Fruit fly (Drosophila melanogaster) whole organism, embryonic: ENCODE measurements around the gene CG13062.

ENCODE experiments used
- Adf1 ChIP-seq: fragments of 200-800 bp; sonication (Bioruptor generic); IDR thresholded peaks from 2 replicates; pipeline ENCODE4 v1.3.6; 2022; ENCODE audit warnings: missing biosample characterization, missing genetic modification characterization
- Antp ChIP-seq: fragments of 200-800 bp; sonication (Bioruptor generic); optimal IDR thresholded peaks from 3 replicates; lab custom pipeline; 2016; ENCODE audit warnings: missing biosample characterization, missing genetic modification characterization
- Asciz ChIP-seq: fragments of 200-800 bp; sonication (Bioruptor generic); optimal IDR thresholded peaks from 2 replicates; lab custom pipeline; 2017; ENCODE audit warnings: missing biosample characterization, mild to moderate bottlenecking, missing genetic modification characterization, missing genetic modification reagents
- Blimp-1 ChIP-seq: fragments of 200-800 bp; sonication (Bioruptor generic); optimal IDR thresholded peaks from 3 replicates; lab custom pipeline; 2018; ENCODE audit warnings: missing biosample characterization, missing genetic modification characterization, mild to moderate bottlenecking, moderate library complexity, missing genetic modification reagents
- BtbVII ChIP-seq: fragments of 200-800 bp; sonication (Bioruptor generic); optimal IDR thresholded peaks from 3 replicates; lab custom pipeline; 2017; ENCODE audit warnings: missing biosample characterization, mild to moderate bottlenecking, missing genetic modification characterization
- CG10147 ChIP-seq: fragments of 200-800 bp; sonication (Bioruptor generic); optimal IDR thresholded peaks from 2 replicates; lab custom pipeline; 2019; ENCODE audit warnings: missing biosample characterization, mild to moderate bottlenecking, missing genetic modification characterization, moderate library complexity
- CG11696 ChIP-seq: fragments of 200-800 bp; sonication (Bioruptor generic); IDR thresholded peaks from 2 replicates; pipeline ENCODE4 v1.3.6; 2022; ENCODE audit warnings: missing biosample characterization, missing genetic modification characterization
- CG14710 ChIP-seq: fragments of 200-800 bp; sonication (Bioruptor generic); optimal IDR thresholded peaks from 3 replicates; lab custom pipeline; 2019; ENCODE audit warnings: missing biosample characterization, mild to moderate bottlenecking, missing genetic modification characterization, moderate library complexity
- CG16863 ChIP-seq: fragments of 200-800 bp; sonication (Bioruptor generic); optimal IDR thresholded peaks from 3 replicates; lab custom pipeline; 2016; ENCODE audit warnings: missing biosample characterization, missing genetic modification characterization
- CG17361 ChIP-seq: fragments of 200-800 bp; sonication (Bioruptor generic); IDR thresholded peaks from 3 replicates; pipeline ENCODE4 v1.3.6; 2022; ENCODE audit warnings: missing biosample characterization, missing genetic modification characterization
- CG1792 ChIP-seq: fragments of 200-800 bp; sonication (Bioruptor generic); optimal IDR thresholded peaks from 2 replicates; lab custom pipeline; 2016; ENCODE audit warnings: missing biosample characterization, missing genetic modification characterization
- CG18619 ChIP-seq: fragments of 200-800 bp; sonication (Bioruptor generic); optimal IDR thresholded peaks from 3 replicates; lab custom pipeline; 2017; ENCODE audit warnings: missing biosample characterization, mild to moderate bottlenecking, missing genetic modification characterization
- CG18764 ChIP-seq: fragments of 200-800 bp; sonication (Bioruptor generic); optimal IDR thresholded peaks from 3 replicates; lab custom pipeline; 2016; ENCODE audit warnings: missing biosample characterization, missing genetic modification characterization
- CG2712 ChIP-seq: fragments of 200-800 bp; optimal IDR thresholded peaks from 3 replicates; lab custom pipeline; 2019; ENCODE audit warnings: missing biosample characterization, mild to moderate bottlenecking, missing genetic modification characterization, moderate library complexity
- CG30020 ChIP-seq: fragments of 200-800 bp; optimal IDR thresholded peaks from 2 replicates; lab custom pipeline; 2019; ENCODE audit warnings: missing biosample characterization, mild to moderate bottlenecking, missing genetic modification characterization, moderate library complexity
- CG3726 ChIP-seq: fragments of 200-800 bp; sonication (Bioruptor generic); IDR thresholded peaks from 3 replicates; pipeline ENCODE4, ENCODE4 v1.3.6; 2022; ENCODE audit warnings: missing biosample characterization, missing genetic modification characterization
- CG4282 ChIP-seq: fragments of 200-800 bp; sonication (Bioruptor generic); optimal IDR thresholded peaks from 2 replicates; lab custom pipeline; 2016; ENCODE audit warnings: missing biosample characterization, missing genetic modification characterization
- CG4424 ChIP-seq: fragments of 200-800 bp; sonication (Bioruptor generic); optimal IDR thresholded peaks from 3 replicates; lab custom pipeline; 2016; ENCODE audit warnings: missing biosample characterization, missing genetic modification characterization
- CG6791 ChIP-seq: fragments of 200-800 bp; sonication (Bioruptor generic); IDR thresholded peaks from 3 replicates; pipeline ENCODE4 v1.3.6; 2022; ENCODE audit warnings: missing biosample characterization, missing genetic modification characterization; ENCODE audit not compliant: partially characterized antibody
- CG7745 ChIP-seq: fragments of 200-800 bp; sonication (Bioruptor generic); optimal IDR thresholded peaks from 2 replicates; lab custom pipeline; 2018; ENCODE audit warnings: missing biosample characterization, mild to moderate bottlenecking, missing genetic modification characterization, moderate library complexity
- CG8290 ChIP-seq, 3 experiments: fragments of 200-800 bp; sonication (Bioruptor generic); optimal IDR thresholded peaks; 2 replicates each; lab custom pipeline; 2016 to 2019; ENCODE audit warnings: missing biosample characterization in 3 of 3, missing genetic modification characterization in 3 of 3, mild to moderate bottlenecking in 2 of 3, moderate library complexity in 1 of 3
- CG9609 ChIP-seq: fragments of 200-800 bp; sonication (Bioruptor generic); optimal IDR thresholded peaks from 3 replicates; lab custom pipeline; 2016; ENCODE audit warnings: missing biosample characterization, missing genetic modification characterization
- CG9727 ChIP-seq: fragments of 200-800 bp; sonication (Bioruptor generic); optimal IDR thresholded peaks from 3 replicates; lab custom pipeline; 2017; ENCODE audit warnings: missing biosample characterization, mild to moderate bottlenecking, missing genetic modification characterization
- CHES-1-like ChIP-seq: fragments of 200-800 bp; sonication (Bioruptor generic); optimal IDR thresholded peaks from 2 replicates; lab custom pipeline; 2016; ENCODE audit warnings: missing biosample characterization, missing genetic modification characterization
- D19A ChIP-seq: fragments of 200-800 bp; optimal IDR thresholded peaks from 3 replicates; lab custom pipeline; 2019; ENCODE audit warnings: missing biosample characterization, mild to moderate bottlenecking, missing genetic modification characterization, moderate library complexity
- Fer1 ChIP-seq: fragments of 200-800 bp; sonication (Bioruptor generic); optimal IDR thresholded peaks from 2 replicates; lab custom pipeline; 2017; ENCODE audit warnings: missing biosample characterization, mild to moderate bottlenecking, missing genetic modification characterization
- GATAe ChIP-seq: fragments of 200-800 bp; sonication (Bioruptor generic); conservative IDR thresholded peaks from 2 replicates; pipeline ENCODE4 v1.3.6; 2022; ENCODE audit warnings: missing biosample characterization, missing genetic modification characterization
- Hmr ChIP-seq: fragments of 200-800 bp; sonication (Bioruptor generic); optimal IDR thresholded peaks from 3 replicates; lab custom pipeline; 2017; ENCODE audit warnings: mild to moderate bottlenecking, missing biosample characterization, missing genetic modification reagents, missing genetic modification characterization
- Jarid2 ChIP-seq: fragments of 200-800 bp; sonication (Bioruptor generic); optimal IDR thresholded peaks from 3 replicates; lab custom pipeline; 2017; ENCODE audit warnings: mild to moderate bottlenecking, missing biosample characterization, missing genetic modification reagents, missing genetic modification characterization
- NC2α ChIP-seq: fragments of 200-800 bp; sonication (Bioruptor generic); optimal IDR thresholded peaks from 2 replicates; lab custom pipeline; 2016; ENCODE audit warnings: missing biosample characterization, missing genetic modification characterization
- Ptx1 ChIP-seq: fragments of 200-800 bp; sonication (Bioruptor generic); IDR thresholded peaks from 2 replicates; pipeline ENCODE4 v1.3.6; 2022; ENCODE audit warnings: missing biosample characterization, missing genetic modification characterization
- Rx ChIP-seq: fragments of 200-800 bp; sonication (Bioruptor generic); IDR thresholded peaks from 2 replicates; pipeline ENCODE4 v1.3.6; 2022; ENCODE audit warnings: missing biosample characterization, missing genetic modification characterization
- Sox102F ChIP-seq: fragments of 200-800 bp; sonication (Bioruptor generic); optimal IDR thresholded peaks from 2 replicates; lab custom pipeline; 2018; ENCODE audit warnings: missing biosample characterization, mild to moderate bottlenecking, missing genetic modification characterization, moderate library complexity
- Sry-β ChIP-seq: fragments of 200-800 bp; sonication (Bioruptor generic); optimal IDR thresholded peaks from 2 replicates; lab custom pipeline; 2018; ENCODE audit warnings: missing biosample characterization, mild to moderate bottlenecking, missing genetic modification characterization, moderate library complexity
- amos ChIP-seq: fragments of 200-800 bp; sonication (Bioruptor generic); IDR thresholded peaks from 2 replicates; pipeline ENCODE4 v1.3.6; 2022; ENCODE audit warnings: missing biosample characterization, missing genetic modification characterization; ENCODE audit not compliant: partially characterized antibody
- bigmax ChIP-seq: fragments of 200-800 bp; sonication (Bioruptor generic); optimal IDR thresholded peaks from 2 replicates; lab custom pipeline; 2018; ENCODE audit warnings: missing biosample characterization, mild to moderate bottlenecking, missing genetic modification characterization
- br ChIP-seq: fragments of >200 bp; optimal IDR thresholded peaks from 2 replicates; lab custom pipeline; 2017
- danr ChIP-seq: fragments of 200-800 bp; sonication (Bioruptor generic); IDR thresholded peaks from 2 replicates; pipeline ENCODE4 v1.3.6; 2022; ENCODE audit warnings: missing biosample characterization, missing genetic modification characterization
- exex ChIP-seq: fragments of 200-800 bp; sonication (Bioruptor generic); optimal IDR thresholded peaks from 4 replicates; lab custom pipeline; 2018; ENCODE audit warnings: missing biosample characterization, mild to moderate bottlenecking, missing genetic modification characterization, moderate library complexity
- fd102C ChIP-seq: fragments of 200-800 bp; sonication (Bioruptor generic); optimal IDR thresholded peaks from 2 replicates; lab custom pipeline; 2018; ENCODE audit warnings: missing biosample characterization, mild to moderate bottlenecking, missing genetic modification characterization, moderate library complexity
- jing ChIP-seq: fragments of 200-800 bp; sonication (Bioruptor generic); optimal IDR thresholded peaks from 2 replicates; lab custom pipeline; 2018; ENCODE audit warnings: missing biosample characterization, mild to moderate bottlenecking, missing genetic modification characterization
- ken ChIP-seq: fragments of 200-800 bp; sonication (Bioruptor generic); IDR thresholded peaks from 3 replicates; pipeline ENCODE4 v1.3.6; 2022; ENCODE audit warnings: missing biosample characterization, missing genetic modification characterization
- klu ChIP-seq: fragments of 200-800 bp; sonication (Bioruptor generic); IDR thresholded peaks from 2 replicates; pipeline ENCODE4 v1.3.6; 2022; ENCODE audit warnings: missing biosample characterization, missing genetic modification characterization
- lilli ChIP-seq: fragments of 200-800 bp; sonication (Bioruptor generic); optimal IDR thresholded peaks from 3 replicates; lab custom pipeline; 2016; ENCODE audit warnings: missing biosample characterization, missing genetic modification characterization
- nom ChIP-seq: fragments of 200-800 bp; sonication (Bioruptor generic); optimal IDR thresholded peaks from 2 replicates; lab custom pipeline; 2017; ENCODE audit warnings: missing biosample characterization, missing genetic modification characterization, mild to moderate bottlenecking, moderate library complexity, missing genetic modification reagents
- peb ChIP-seq: fragments of 200-800 bp; sonication (Bioruptor generic); IDR thresholded peaks from 2 replicates; pipeline ENCODE4 v1.3.6; 2022; ENCODE audit warnings: missing biosample characterization, missing genetic modification characterization
- pnt ChIP-seq: fragments of 200-800 bp; sonication (Bioruptor generic); optimal IDR thresholded peaks from 3 replicates; lab custom pipeline; 2016; ENCODE audit warnings: missing biosample characterization, missing genetic modification characterization
- sc ChIP-seq, 3 experiments: fragments of >200 bp in 2 of 3; fragments of 200-800 bp in 1 of 3; sonication (Bioruptor generic) in 1 of 3; optimal IDR thresholded peaks; 2 replicates in 2 of 3; 3 replicates in 1 of 3; lab custom pipeline; 2017; ENCODE audit warnings: mild to moderate bottlenecking in 1 of 3, missing biosample characterization in 1 of 3, missing genetic modification characterization in 1 of 3, missing genetic modification reagents in 1 of 3
- sisA ChIP-seq: fragments of 200-800 bp; sonication (Bioruptor generic); IDR thresholded peaks from 2 replicates; pipeline ENCODE4 v1.3.6; 2022; ENCODE audit warnings: missing biosample characterization, missing genetic modification characterization
- wor ChIP-seq: fragments of 200-800 bp; sonication (Bioruptor generic); IDR thresholded peaks from 2 replicates; pipeline ENCODE4 v1.3.6; 2022; ENCODE audit warnings: missing biosample characterization, missing genetic modification characterization
- zen ChIP-seq: fragments of 200-800 bp; sonication (Bioruptor generic); optimal IDR thresholded peaks from 3 replicates; lab custom pipeline; 2018; ENCODE audit warnings: missing biosample characterization, mild to moderate bottlenecking, missing genetic modification characterization, moderate library complexity

The CG13062 gene

dm6 chr3L:16309972-16310371 lies 4.1 kb upstream of the CG13062 start (continued):
- TF ChIP-seq CG30020 (no peak), CG8290 (GFP tag; optimal IDR thresholded peaks at IDR 0.05; lab: Kevin White, UChicago) (no peak), CG8290 (tag; optimal IDR thresholded peaks at IDR 0.05; lab: Kevin White, UChicago) (peak in 1 of 2 experiments; percentile 69), wor (GFP tag; lab: Robert Waterston, UW) (no peak), Sox102F (no peak), Asciz (GFP tag; lab: Kevin White, UChicago) (no peak), jing (GFP tag; lab: Kevin White, UChicago) (no peak), GATAe (GFP tag; lab: Robert Waterston, UW) (no peak), BtbVII (no peak), fd102C (no peak), ken (no peak), CG11696 (no peak), Ptx1 (GFP tag; lab: Robert Waterston, UW) (0 out of 2 replicates have a peak, but pooled peaks have one; percentile 13), CG9727 (no peak), br (no peak), CG18764 (GFP tag; lab: Kevin White, UChicago) (no peak), Antp (GFP tag; lab: Kevin White, UChicago) (peak; percentile 5), CG14710 (tag; lab: Kevin White, UChicago) (no peak), exex (no peak), bigmax (GFP tag; lab: Kevin White, UChicago) (no peak), CG9609 (no peak), CHES-1-like (GFP tag; lab: Kevin White, UChicago) (no peak), CG6791 (GFP tag; lab: Robert Waterston, UW) (no peak), lilli (GFP tag; lab: Kevin White, UChicago) (peak; percentile 43), Blimp-1 (GFP tag; lab: Kevin White, UChicago) (no peak), CG4282 (no peak), CG4424 (GFP tag; lab: Kevin White, UChicago) (no peak), peb (GFP tag; lab: Robert Waterston, UW) (no peak), CG3726 (no peak), Rx (GFP tag; lab: Robert Waterston, UW) (no peak), Fer1 (no peak), Jarid2 (no peak), CG17361 (GFP tag; lab: Robert Waterston, UW) (no peak), Adf1 (GFP tag; lab: Robert Waterston, UW) (no peak), CG2712 (no peak), nom (GFP tag; lab: Kevin White, UChicago) (no peak), CG18619 (GFP tag; lab: Kevin White, UChicago) (no peak), D19A (tag; lab: Kevin White, UChicago) (no peak), Sry-β (no peak), CG10147 (GFP tag; lab: Kevin White, UChicago) (no peak), sisA (GFP tag; lab: Robert Waterston, UW) (peak; percentile 21; the same call in 1 of the 2 replicates), danr (no peak), pnt (no peak), CG1792 (GFP tag; lab: Kevin White, UChicago) (no peak), klu (no peak), Hmr (GFP tag; lab: Kevin White, UChicago) (peak; percentile 63), NC2α (GFP tag; lab: Kevin White, UChicago) (no peak), sc (optimal IDR thresholded peaks at IDR 0.05; lab: Kevin White, UChicago) (no peak), sc (GFP tag; optimal IDR thresholded peaks at IDR 0.05; lab: Kevin White, UChicago) (no peak), CG7745 (no peak), amos (GFP tag; lab: Robert Waterston, UW) (no peak), zen (tag; lab: Kevin White, UChicago) (no peak), CG16863 (GFP tag; lab: Kevin White, UChicago) (no peak)
